Fruit fly (Drosophila melanogaster): ENCODE results near the gene CG32107.
A peak's percentile ranks its signal among the peaks of the same experiment; 100 is the strongest.

CG32107 gene

dm6 chr3L:12831290-12831952, 29.7 kb downstream of the CG32107 start (continued):
- TF ChIP-seq ato (GFP tag; IDR thresholded peaks at IDR 0.05; ENCODE audit: partially characterized antibody) (no peak), oc (tag; optimal IDR thresholded peaks at IDR 0.05) (peak; percentile 3), eyg (GFP tag; optimal IDR thresholded peaks at IDR 0.05) (peak; percentile 18), CG6254 (GFP tag; optimal IDR thresholded peaks at IDR 0.05) (no peak), CG7963 (GFP tag; IDR thresholded peaks at IDR 0.05; ENCODE audit: partially characterized antibody) (no peak), ftz-f1 (GFP tag; optimal IDR thresholded peaks at IDR 0.05) (no peak), ap (GFP tag; IDR thresholded peaks at IDR 0.05) (no peak), kah (GFP tag; optimal IDR thresholded peaks at IDR 0.05) (no peak), sisA (GFP tag; IDR thresholded peaks at IDR 0.05) (peak; percentile 52; the same call in 1 of the 2 replicates), CG31365 (tag; optimal IDR thresholded peaks at IDR 0.05) (no peak), dati (GFP tag; IDR thresholded peaks at IDR 0.05) (no peak), CG4730 (GFP tag; IDR thresholded peaks at IDR 0.05) (peak; percentile 16; the same call in 1 of the 2 replicates), CkIIα-i1 (GFP tag; IDR thresholded peaks at IDR 0.05) (no peak), rib (GFP tag; IDR thresholded peaks at IDR 0.05) (peak; percentile 62; the same call in 1 of the 2 replicates), CG13287 (GFP tag; IDR thresholded peaks at IDR 0.05; ENCODE audit: partially characterized antibody) (no peak), Dip2 (GFP tag; IDR thresholded peaks at IDR 0.05) (no peak), tgo (GFP tag; IDR thresholded peaks at IDR 0.05) (peak; percentile 50), CG6654 (GFP tag; optimal IDR thresholded peaks at IDR 0.05) (peak; percentile 34), fd102C (GFP tag; optimal IDR thresholded peaks at IDR 0.05) (no peak), stc (GFP tag; IDR thresholded peaks at IDR 0.05) (0 out of 2 replicates have a peak, but pooled peaks have one; percentile 49), CHES-1-like (GFP tag; optimal IDR thresholded peaks at IDR 0.05) (peak; percentile 61), Chrac-16 (GFP tag; optimal IDR thresholded peaks at IDR 0.05) (peak; percentile 30), unc-4 (GFP tag; IDR thresholded peaks at IDR 0.05; ENCODE audit: partially characterized antibody) (no peak), sd (tag; optimal IDR thresholded peaks at IDR 0.05) (no peak), CG9727 (GFP tag; optimal IDR thresholded peaks at IDR 0.05) (peak; percentile 43), row (GFP tag; IDR thresholded peaks at IDR 0.05) (peak; percentile 55), H2.0 (GFP tag; IDR thresholded peaks at IDR 0.05) (peak; percentile 58), Kr (GFP tag; optimal IDR thresholded peaks at IDR 0.05) (no peak), CG7987 (GFP tag; optimal IDR thresholded peaks at IDR 0.05) (no peak), CG18011 (GFP tag; optimal IDR thresholded peaks at IDR 0.05) (no peak), lmd (GFP tag; IDR thresholded peaks at IDR 0.05) (peak; percentile 71), Sox102F (GFP tag; optimal IDR thresholded peaks at IDR 0.05) (peak; percentile 79), klu (GFP tag; IDR thresholded peaks at IDR 0.05) (no peak), crp (GFP tag; optimal IDR thresholded peaks at IDR 0.05) (no peak), CG16813 (GFP tag; IDR thresholded peaks at IDR 0.05; ENCODE audit: partially characterized antibody) (no peak), bowl (GFP tag; IDR thresholded peaks at IDR 0.05) (no peak), Rx (GFP tag; IDR thresholded peaks at IDR 0.05) (no peak), tna (GFP tag; IDR thresholded peaks at IDR 0.05; ENCODE audit: partially characterized antibody) (no peak), az2 (GFP tag; optimal IDR thresholded peaks at IDR 0.05) (peak; percentile 29), Dip3 (GFP tag; optimal IDR thresholded peaks at IDR 0.05) (peak; percentile 56), CG14710 (tag; optimal IDR thresholded peaks at IDR 0.05) (no peak), HLH54F (GFP tag; optimal IDR thresholded peaks at IDR 0.05) (peak; percentile 61), ttk (GFP tag; IDR thresholded peaks at IDR 0.05) (no peak), usp (GFP tag; optimal IDR thresholded peaks at IDR 0.05) (no peak), CG11723 (GFP tag; optimal IDR thresholded peaks at IDR 0.05) (no peak), vnd (GFP tag; IDR thresholded peaks at IDR 0.05; ENCODE audit: partially characterized antibody) (no peak), HLHmδ (GFP tag; optimal IDR thresholded peaks at IDR 0.05) (no peak), kay (GFP tag; optimal IDR thresholded peaks at IDR 0.05) (no peak), Mes4 (GFP tag; optimal IDR thresholded peaks at IDR 0.05) (peak; percentile 14), so (GFP tag; IDR thresholded peaks at IDR 0.05) (no peak)
